Worm (Caenorhabditis elegans): Measurements from ENCODE around the gene hlh-26.

- TF ChIP-seq unc-62 (GFP tag; optimal IDR thresholded peaks at IDR 0.05) (no peak), egrh-3 (GFP tag; IDR thresholded peaks at IDR 0.05) (no peak), pha-4 (tag; optimal IDR thresholded peaks at IDR 0.05) (no peak)
These were observed 41.4 kb upstream of the hlh-26 start for ce11 chrII:5574925-5575324.
